Worm (Caenorhabditis elegans): ENCODE data around the gene ugt-10.

Gene ugt-10

DNA sequence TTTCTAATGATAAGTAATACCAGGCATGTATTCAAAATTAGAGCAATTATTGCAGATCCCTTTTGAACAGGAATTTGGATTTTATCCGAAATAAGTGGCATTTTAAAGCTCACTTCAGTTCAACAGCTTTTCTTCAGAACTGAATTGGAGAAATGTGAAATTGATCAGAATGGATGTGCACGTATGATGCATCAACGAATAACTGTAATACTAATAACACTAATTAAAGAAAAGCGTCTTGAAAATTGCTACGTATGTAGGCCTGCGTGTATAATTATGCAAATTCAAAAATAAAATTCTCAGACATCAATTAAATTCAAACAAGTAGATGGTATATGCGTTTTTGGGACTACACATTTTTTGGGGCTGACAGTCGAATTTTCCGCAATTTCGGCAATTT lies 29.9 kb upstream of the ugt-10 start, which contains the start of gene str-205:
Gene str-205, minus strand, starts transcription at position 101 of the 400 bp plus-strand sequence.
- TF ChIP-seq ceh-36 (tag; optimal IDR thresholded peaks at IDR 0.05) (no peak), hnd-1 (tag; optimal IDR thresholded peaks at IDR 0.05) (no peak), flt-1 (GFP tag; IDR thresholded peaks at IDR 0.05) (no peak), hmg-4 (GFP tag; optimal IDR thresholded peaks at IDR 0.05) (no peak), tbx-11 (GFP tag; IDR thresholded peaks at IDR 0.05) (no peak), scrt-1 (GFP tag; IDR thresholded peaks at IDR 0.05) (no peak), ceh-13 (GFP tag; optimal IDR thresholded peaks at IDR 0.05) (no peak), tra-4 (tag; optimal IDR thresholded peaks at IDR 0.05) (no peak), hmbx-1 (tag; optimal IDR thresholded peaks at IDR 0.05) (no peak), ets-7 (tag; optimal IDR thresholded peaks at IDR 0.05) (no peak), ama-1 (optimal IDR thresholded peaks at IDR 0.05) (no peak), pes-1 (GFP tag; IDR thresholded peaks at IDR 0.05) (no peak), sea-1 (GFP tag; conservative IDR thresholded peaks at IDR 0.05) (no peak), B0310.2 (tag; optimal IDR thresholded peaks at IDR 0.05) (no peak), F13C5.2 (tag; optimal IDR thresholded peaks at IDR 0.05) (no peak), tbx-37 (GFP tag; conservative IDR thresholded peaks at IDR 0.05) (no peak), aly-1 (tag; optimal IDR thresholded peaks at IDR 0.05) (no peak)

DNA sequence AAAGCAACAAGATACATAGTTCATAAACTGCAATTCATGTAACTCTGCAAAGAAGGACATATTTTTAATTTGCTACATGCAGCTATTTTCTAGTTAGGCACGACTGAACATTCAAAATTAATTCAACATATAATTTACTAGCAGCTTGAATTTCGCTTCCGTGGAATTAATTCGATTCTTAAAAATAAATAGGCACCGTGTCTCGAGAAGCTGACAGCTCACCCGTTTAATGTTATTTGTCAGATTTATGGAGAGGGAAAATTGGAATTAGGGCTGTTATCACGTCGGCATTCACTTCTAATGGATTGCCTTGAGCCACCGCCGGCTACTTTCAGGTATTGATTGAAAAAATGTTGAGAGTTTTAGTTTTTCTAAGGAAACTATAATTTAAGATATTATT lies 26.5 kb upstream of the ugt-10 start, which contains the start of gene srh-21:
Gene srh-21, plus strand, starts transcription at position 301 of the 400 bp plus-strand sequence.
- TF ChIP-seq hmg-4 (GFP tag; optimal IDR thresholded peaks at IDR 0.05) = no peak
- no peak for TF ChIP-seq hmbx-1 (tag; optimal IDR thresholded peaks at IDR 0.05)
- TF ChIP-seq ama-1 (optimal IDR thresholded peaks at IDR 0.05) = no peak
- TF ChIP-seq ceh-36 (tag; optimal IDR thresholded peaks at IDR 0.05) = no peak
- TF ChIP-seq hnd-1 (tag; optimal IDR thresholded peaks at IDR 0.05) = no peak
- TF ChIP-seq tbx-37 (GFP tag; conservative IDR thresholded peaks at IDR 0.05) = no peak
- TF ChIP-seq tra-4 (tag; optimal IDR thresholded peaks at IDR 0.05) = no peak
- no peak for TF ChIP-seq ets-7 (tag; optimal IDR thresholded peaks at IDR 0.05)
- no peak for TF ChIP-seq sea-1 (GFP tag; conservative IDR thresholded peaks at IDR 0.05)
- TF ChIP-seq scrt-1 (GFP tag; IDR thresholded peaks at IDR 0.05) = no peak
- no peak for TF ChIP-seq B0310.2 (tag; optimal IDR thresholded peaks at IDR 0.05)
- no peak for TF ChIP-seq pes-1 (GFP tag; IDR thresholded peaks at IDR 0.05)
- TF ChIP-seq ceh-13 (GFP tag; optimal IDR thresholded peaks at IDR 0.05) = no peak
- TF ChIP-seq flt-1 (GFP tag; IDR thresholded peaks at IDR 0.05) = no peak
- no peak for TF ChIP-seq F13C5.2 (tag; optimal IDR thresholded peaks at IDR 0.05)
- TF ChIP-seq aly-1 (tag; optimal IDR thresholded peaks at IDR 0.05) = no peak
- TF ChIP-seq tbx-11 (GFP tag; IDR thresholded peaks at IDR 0.05) = no peak

ce11 chrV:4924618-4925017 lies 24.7 kb upstream of the ugt-10 start, which contains the start of gene srh-20:
TSS of gene srh-20 (plus strand) at chrV:4924918.
- no peak for TF ChIP-seq hnd-1 (tag; optimal IDR thresholded peaks at IDR 0.05)
- TF ChIP-seq pes-1 (GFP tag; IDR thresholded peaks at IDR 0.05) = no peak
- TF ChIP-seq sea-1 (GFP tag; conservative IDR thresholded peaks at IDR 0.05) = no peak
- no peak for TF ChIP-seq hmbx-1 (tag; optimal IDR thresholded peaks at IDR 0.05)
- TF ChIP-seq B0310.2 (tag; optimal IDR thresholded peaks at IDR 0.05) = no peak

- TF ChIP-seq ceh-36 (tag; optimal IDR thresholded peaks at IDR 0.05) = no peak
- TF ChIP-seq ets-7 (tag; optimal IDR thresholded peaks at IDR 0.05) = no peak
- no peak for TF ChIP-seq sea-1 (GFP tag; conservative IDR thresholded peaks at IDR 0.05)
- TF ChIP-seq aly-1 (tag; optimal IDR thresholded peaks at IDR 0.05) = no peak
- TF ChIP-seq flt-1 (GFP tag; IDR thresholded peaks at IDR 0.05) = no peak
- no peak for TF ChIP-seq scrt-1 (GFP tag; IDR thresholded peaks at IDR 0.05)
- no peak for TF ChIP-seq F13C5.2 (tag; optimal IDR thresholded peaks at IDR 0.05)
- TF ChIP-seq tbx-37 (GFP tag; conservative IDR thresholded peaks at IDR 0.05) = no peak
- TF ChIP-seq hnd-1 (tag; optimal IDR thresholded peaks at IDR 0.05) = no peak
- TF ChIP-seq tra-4 (tag; optimal IDR thresholded peaks at IDR 0.05) = no peak
- no peak for TF ChIP-seq B0310.2 (tag; optimal IDR thresholded peaks at IDR 0.05)
- no peak for TF ChIP-seq ceh-13 (GFP tag; optimal IDR thresholded peaks at IDR 0.05)
- TF ChIP-seq hmg-4 (GFP tag; optimal IDR thresholded peaks at IDR 0.05) = no peak
- TF ChIP-seq tbx-11 (GFP tag; IDR thresholded peaks at IDR 0.05) = no peak
- no peak for TF ChIP-seq pes-1 (GFP tag; IDR thresholded peaks at IDR 0.05)
- no peak for TF ChIP-seq ama-1 (optimal IDR thresholded peaks at IDR 0.05)
- TF ChIP-seq hmbx-1 (tag; optimal IDR thresholded peaks at IDR 0.05) = no peak
Measured at ce11 chrV:4922024-4922423, 22.1 kb upstream of the ugt-10 start, which contains the start of gene srh-22. TSS of gene srh-22 (plus strand) at chrV:4922324.

DNA sequence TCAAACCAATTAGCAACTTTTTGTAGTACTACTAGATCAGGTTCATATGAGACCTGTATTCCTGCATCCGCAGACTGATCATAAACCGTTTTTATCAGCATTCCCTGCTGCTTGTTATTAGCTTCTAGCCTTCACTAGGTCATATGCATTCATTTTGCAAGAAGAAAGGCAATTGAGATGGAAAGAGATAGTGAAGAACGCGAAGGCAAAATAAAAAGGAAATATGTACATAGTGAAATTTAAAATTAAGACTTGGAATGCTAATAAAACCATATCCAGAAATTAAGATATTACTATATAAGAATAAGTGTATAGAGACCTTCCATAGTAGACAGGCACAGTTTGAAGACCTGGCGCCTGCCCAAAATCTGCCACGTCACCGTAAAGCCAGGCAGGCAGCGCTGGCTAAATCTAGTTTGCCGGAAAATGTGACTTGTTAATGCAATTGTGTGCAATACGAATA lies 20.8 kb upstream of the ugt-10 start, which contains the start of the genes C02E7.8 and srh-23:
Gene C02E7.8, minus strand, starts transcription at position 101 of the 463 bp plus-strand sequence.
Gene srh-23, plus strand, starts transcription at position 413 of the 463 bp plus-strand sequence.
- no peak for TF ChIP-seq hmg-4 (GFP tag; optimal IDR thresholded peaks at IDR 0.05)
- no peak for TF ChIP-seq B0310.2 (tag; optimal IDR thresholded peaks at IDR 0.05)
- no peak for TF ChIP-seq sea-1 (GFP tag; conservative IDR thresholded peaks at IDR 0.05)
- no peak for TF ChIP-seq tbx-11 (GFP tag; IDR thresholded peaks at IDR 0.05)

DNA sequence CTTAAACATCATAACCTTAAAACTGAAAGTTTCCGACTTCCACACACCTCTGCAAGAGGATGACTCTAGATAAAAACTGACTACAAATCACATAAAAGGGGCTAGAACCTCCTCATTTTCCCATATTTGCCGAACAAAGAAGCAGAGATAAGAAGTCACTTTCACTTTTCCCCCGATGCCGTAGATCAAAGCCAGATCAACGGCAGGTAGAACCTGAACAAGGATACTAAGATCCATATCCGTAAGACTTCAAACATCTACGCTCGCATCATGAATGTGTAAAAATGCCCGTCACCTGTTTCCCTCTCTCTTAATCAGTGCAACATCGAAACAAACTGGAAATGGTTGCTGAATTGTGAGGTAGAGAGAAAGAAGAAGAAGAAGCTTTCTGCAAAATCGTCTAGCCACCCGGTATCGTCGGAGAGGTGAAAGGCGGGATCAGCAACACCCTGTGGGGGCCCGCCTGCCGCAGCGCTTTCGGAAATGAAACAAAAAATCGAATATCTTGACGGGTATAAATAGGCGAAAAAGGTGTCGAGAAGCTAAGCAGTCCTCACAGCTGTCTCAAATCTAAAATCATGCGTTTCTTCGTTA lies 18.8 kb upstream of the ugt-10 start, which contains the start of gene C02E7.6:
Gene C02E7.6, plus strand, starts transcription at position 544 of the 594 bp plus-strand sequence.
- TF ChIP-seq sea-1 (GFP tag; conservative IDR thresholded peaks at IDR 0.05) (no peak), aly-1 (tag; optimal IDR thresholded peaks at IDR 0.05) (no peak), flt-1 (GFP tag; IDR thresholded peaks at IDR 0.05) (no peak), hnd-1 (tag; optimal IDR thresholded peaks at IDR 0.05) (no peak), hmbx-1 (tag; optimal IDR thresholded peaks at IDR 0.05) (no peak), ama-1 (optimal IDR thresholded peaks at IDR 0.05) (no peak), ceh-36 (tag; optimal IDR thresholded peaks at IDR 0.05) (no peak), F13C5.2 (tag; optimal IDR thresholded peaks at IDR 0.05) (no peak), tbx-37 (GFP tag; conservative IDR thresholded peaks at IDR 0.05) (no peak), ets-7 (tag; optimal IDR thresholded peaks at IDR 0.05) (no peak), hmg-4 (GFP tag; optimal IDR thresholded peaks at IDR 0.05) (no peak), ceh-13 (GFP tag; optimal IDR thresholded peaks at IDR 0.05) (no peak), B0310.2 (tag; optimal IDR thresholded peaks at IDR 0.05) (no peak), tra-4 (tag; optimal IDR thresholded peaks at IDR 0.05) (no peak)

- TF ChIP-seq ceh-13 (GFP tag; optimal IDR thresholded peaks at IDR 0.05) = no peak
- TF ChIP-seq tbx-37 (GFP tag; conservative IDR thresholded peaks at IDR 0.05) = no peak
- no peak for TF ChIP-seq pes-1 (GFP tag; IDR thresholded peaks at IDR 0.05)
- no peak for TF ChIP-seq aly-1 (tag; optimal IDR thresholded peaks at IDR 0.05)
- no peak for TF ChIP-seq tra-4 (tag; optimal IDR thresholded peaks at IDR 0.05)
- no peak for TF ChIP-seq sea-1 (GFP tag; conservative IDR thresholded peaks at IDR 0.05)
- no peak for TF ChIP-seq hnd-1 (tag; optimal IDR thresholded peaks at IDR 0.05)
- no peak for TF ChIP-seq B0310.2 (tag; optimal IDR thresholded peaks at IDR 0.05)
- TF ChIP-seq hmg-4 (GFP tag; optimal IDR thresholded peaks at IDR 0.05) = no peak
- TF ChIP-seq ceh-36 (tag; optimal IDR thresholded peaks at IDR 0.05) = no peak
- TF ChIP-seq flt-1 (GFP tag; IDR thresholded peaks at IDR 0.05) = no peak
- TF ChIP-seq F13C5.2 (tag; optimal IDR thresholded peaks at IDR 0.05) = no peak
- no peak for TF ChIP-seq tbx-11 (GFP tag; IDR thresholded peaks at IDR 0.05)
- TF ChIP-seq scrt-1 (GFP tag; IDR thresholded peaks at IDR 0.05) = no peak
- TF ChIP-seq ama-1 (optimal IDR thresholded peaks at IDR 0.05) = no peak
- no peak for TF ChIP-seq hmbx-1 (tag; optimal IDR thresholded peaks at IDR 0.05)
- no peak for TF ChIP-seq ets-7 (tag; optimal IDR thresholded peaks at IDR 0.05)
Measured at ce11 chrV:4918091-4918624, 18.2 kb upstream of the ugt-10 start, which contains the start of gene C02E7.7. TSS of gene C02E7.7 (minus strand) at chrV:4918574.
